Worm (Caenorhabditis elegans): ENCODE results near the gene clc-4.

clc-4 gene

DNA sequence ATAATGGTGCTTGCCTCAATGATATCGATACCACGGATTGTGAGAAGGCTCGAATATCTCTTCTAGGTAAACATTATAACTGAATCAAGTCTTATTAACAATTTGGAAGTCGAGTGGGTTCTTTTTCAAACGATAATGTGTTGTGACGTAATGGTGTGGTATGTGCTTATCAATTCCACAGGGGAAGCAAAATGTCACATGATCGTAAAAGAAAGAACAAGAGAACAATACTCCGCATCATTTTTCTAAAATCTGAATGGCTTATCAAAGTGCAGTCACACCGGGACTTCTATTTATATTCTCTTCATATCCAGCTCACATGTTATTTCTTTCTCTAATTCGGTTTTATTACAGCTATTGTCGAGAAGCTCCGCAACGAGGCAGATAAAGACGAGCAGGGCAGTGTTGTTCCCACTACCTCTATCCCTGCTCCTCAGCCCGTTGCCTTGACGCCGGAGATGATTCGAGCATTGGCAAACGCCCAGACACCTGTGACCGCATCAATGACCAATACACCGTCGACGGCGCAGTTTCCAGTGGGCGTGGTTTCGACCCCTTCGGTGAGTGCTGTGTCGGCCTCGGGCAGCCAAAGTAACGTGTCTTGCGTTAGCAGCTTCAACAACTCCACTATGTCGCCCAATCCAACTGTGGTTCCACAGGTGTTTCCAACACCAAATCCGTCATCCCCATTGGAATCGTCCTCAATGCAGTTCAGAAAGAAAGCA, 3.0 kb downstream of the clc-4 start:
- TF ChIP-seq elt-2 (tag; optimal IDR thresholded peaks at IDR 0.05) (peak; percentile 12), fax-1 (tag; optimal IDR thresholded peaks at IDR 0.05) (no peak), pax-1 (tag; optimal IDR thresholded peaks at IDR 0.05) (no peak), ceh-2 (tag; optimal IDR thresholded peaks at IDR 0.05) (no peak)

- TF ChIP-seq syd-9 (tag; optimal IDR thresholded peaks at IDR 0.05) (no peak), F13H6.1 (tag; optimal IDR thresholded peaks at IDR 0.05) (no peak), unc-42 (tag; optimal IDR thresholded peaks at IDR 0.05) (no peak), tbx-2 (tag; optimal IDR thresholded peaks at IDR 0.05) (no peak), nhr-11 (tag; optimal IDR thresholded peaks at IDR 0.05) (no peak), fkh-10 (GFP tag; optimal IDR thresholded peaks at IDR 0.05) (no peak), sox-4 (tag; optimal IDR thresholded peaks at IDR 0.05) (no peak), ceh-34 (tag; optimal IDR thresholded peaks at IDR 0.05) (no peak), zip-5 (tag; optimal IDR thresholded peaks at IDR 0.05) (no peak), T23F11.4 (GFP tag; optimal IDR thresholded peaks at IDR 0.05) (no peak), nhr-232 (tag; optimal IDR thresholded peaks at IDR 0.05) (no peak), dmd-4 (tag; optimal IDR thresholded peaks at IDR 0.05; ENCODE audit: borderline replicate concordance) (no peak), tbx-7 (tag; optimal IDR thresholded peaks at IDR 0.05) (no peak), ceh-18 (tag; optimal IDR thresholded peaks at IDR 0.05) (no peak), ref-2 (tag; optimal IDR thresholded peaks at IDR 0.05) (no peak), fax-1 (tag; optimal IDR thresholded peaks at IDR 0.05) (no peak)
Measured at ce11 chrX:10774865-10775264, 8.9 kb downstream of the clc-4 start.

ce11 chrX:10772763-10773162, 11.0 kb downstream of the clc-4 start:
- TF ChIP-seq pqm-1 (tag; optimal IDR thresholded peaks at IDR 0.05) (no peak), hlh-8 (tag; optimal IDR thresholded peaks at IDR 0.05) (no peak), pag-3 (tag; optimal IDR thresholded peaks at IDR 0.05; ENCODE audit: borderline replicate concordance) (no peak), ztf-16 (tag; optimal IDR thresholded peaks at IDR 0.05) (no peak), npax-4 (tag; optimal IDR thresholded peaks at IDR 0.05) (no peak), pha-2 (tag; optimal IDR thresholded peaks at IDR 0.05) (no peak), nhr-232 (tag; optimal IDR thresholded peaks at IDR 0.05) (no peak), pros-1 (tag; optimal IDR thresholded peaks at IDR 0.05) (no peak), nhr-11 (tag; optimal IDR thresholded peaks at IDR 0.05) (no peak), che-1 (tag; optimal IDR thresholded peaks at IDR 0.05) (no peak), ceh-24 (tag; optimal IDR thresholded peaks at IDR 0.05) (no peak), pha-4 (tag; optimal IDR thresholded peaks at IDR 0.05) (no peak), rnt-1 (tag; optimal IDR thresholded peaks at IDR 0.05) (no peak), hlh-6 (tag; optimal IDR thresholded peaks at IDR 0.05) (no peak), nfya-1 (tag; optimal IDR thresholded peaks at IDR 0.05) (no peak), C38D4.7 (GFP tag; optimal IDR thresholded peaks at IDR 0.05) (no peak), lin-11 (tag; optimal IDR thresholded peaks at IDR 0.05) (no peak)

DNA sequence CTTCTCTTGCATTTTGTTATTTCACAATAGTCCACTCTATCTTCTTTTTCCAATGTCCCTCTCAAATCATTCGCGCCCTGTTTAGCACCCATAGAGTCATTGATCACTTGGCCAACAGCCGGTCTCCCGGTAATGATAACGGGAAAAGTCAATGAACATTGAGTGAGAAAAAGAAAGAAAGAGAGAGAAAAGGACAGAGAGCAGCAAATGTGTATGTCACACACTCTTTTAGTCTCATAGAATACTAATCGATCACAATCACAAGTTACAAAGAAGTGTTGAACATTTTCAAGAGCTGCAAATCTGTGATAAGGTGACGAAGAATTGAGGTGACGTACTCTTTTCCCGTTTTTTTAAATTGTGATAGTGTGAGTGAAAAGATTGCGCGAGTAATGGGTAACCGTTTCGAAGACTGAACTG, 11.5 kb downstream of the clc-4 start:
- TF ChIP-seq K02D7.2 (tag; optimal IDR thresholded peaks at IDR 0.05) (no peak), ceh-2 (tag; optimal IDR thresholded peaks at IDR 0.05) (no peak), unc-3 (GFP tag; conservative IDR thresholded peaks at IDR 0.05) (no peak), unc-3 (tag; optimal IDR thresholded peaks at IDR 0.05) (no peak), ceh-9 (tag; optimal IDR thresholded peaks at IDR 0.05) (no peak), hlh-8 (tag; optimal IDR thresholded peaks at IDR 0.05) (no peak), pha-4 (tag; optimal IDR thresholded peaks at IDR 0.05) (no peak), K09A11.1 (tag; optimal IDR thresholded peaks at IDR 0.05; ENCODE audit: insufficient read depth) (no peak), ceh-24 (tag; optimal IDR thresholded peaks at IDR 0.05) (no peak), odd-2 (tag; optimal IDR thresholded peaks at IDR 0.05) (no peak), lin-11 (tag; optimal IDR thresholded peaks at IDR 0.05) (no peak), ref-2 (tag; optimal IDR thresholded peaks at IDR 0.05) (no peak), ahr-1 (tag; optimal IDR thresholded peaks at IDR 0.05) (no peak), elt-4 (tag; optimal IDR thresholded peaks at IDR 0.05) (no peak), rnt-1 (tag; optimal IDR thresholded peaks at IDR 0.05) (peak; percentile 40), gmeb-2 (tag; optimal IDR thresholded peaks at IDR 0.05) (no peak), nhr-11 (tag; optimal IDR thresholded peaks at IDR 0.05) (no peak), pqm-1 (tag; optimal IDR thresholded peaks at IDR 0.05) (no peak), C38D4.7 (GFP tag; optimal IDR thresholded peaks at IDR 0.05) (no peak), ceh-18 (tag; optimal IDR thresholded peaks at IDR 0.05) (peak; percentile 81), F13H6.1 (tag; optimal IDR thresholded peaks at IDR 0.05) (no peak), ceh-48 (tag; optimal IDR thresholded peaks at IDR 0.05) (no peak), C08G9.2 (tag; optimal IDR thresholded peaks at IDR 0.05) (no peak), ceh-31 (tag; optimal IDR thresholded peaks at IDR 0.05) (no peak), ztf-16 (tag; optimal IDR thresholded peaks at IDR 0.05) (no peak)

Data from whole organism, late embryonic.